Fruit fly (Drosophila melanogaster): Measurements from ENCODE around the gene CG13689.

Gene CG13689

DNA sequence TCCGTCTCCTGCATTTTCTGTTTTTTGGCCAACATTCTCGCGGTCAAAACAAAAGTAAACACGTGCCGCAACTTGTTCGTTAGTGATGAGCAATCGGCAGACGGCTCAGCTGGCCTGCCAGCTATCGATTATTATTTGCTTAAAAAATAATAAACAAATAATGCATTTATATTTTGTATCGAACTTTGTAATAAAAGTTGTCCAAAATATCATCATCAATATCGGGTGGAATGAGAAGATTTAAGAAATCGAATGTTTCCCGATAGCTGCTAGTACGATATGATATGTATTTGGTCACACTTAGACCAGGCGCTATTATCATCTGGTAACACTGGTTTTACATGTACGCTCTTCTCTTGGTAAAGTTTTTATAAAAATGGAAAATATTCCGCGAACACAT is 34.6 kb upstream of the CG13689 start, which contains the start of the genes Nle and Sf3b1 (continued):
- TF ChIP-seq rib (GFP tag; IDR thresholded peaks at IDR 0.05) (no peak), CG32532 (GFP tag; IDR thresholded peaks at IDR 0.05) (peak; percentile 68), wek (GFP tag; optimal IDR thresholded peaks at IDR 0.05) (no peak), chn (GFP tag; optimal IDR thresholded peaks at IDR 0.05) (peak; percentile 47), CG15269 (tag; optimal IDR thresholded peaks at IDR 0.05) (no peak), CG31365 (tag; optimal IDR thresholded peaks at IDR 0.05) (no peak), CG18011 (GFP tag; optimal IDR thresholded peaks at IDR 0.05) (peak; percentile 53), pnt (GFP tag; optimal IDR thresholded peaks at IDR 0.05) (peak; percentile 13), slou (GFP tag; optimal IDR thresholded peaks at IDR 0.05) (no peak), CG2875 (GFP tag; optimal IDR thresholded peaks at IDR 0.05) (no peak), CG5180 (GFP tag; optimal IDR thresholded peaks at IDR 0.05) (peak; percentile 99), Xbp1 (GFP tag; optimal IDR thresholded peaks at IDR 0.05) (peak; percentile 74), nau (GFP tag; optimal IDR thresholded peaks at IDR 0.05) (no peak), CG4424 (GFP tag; optimal IDR thresholded peaks at IDR 0.05) (peak; percentile 54), CG17186 (GFP tag; optimal IDR thresholded peaks at IDR 0.05) (peak; percentile 54), TFAM (GFP tag; optimal IDR thresholded peaks at IDR 0.05) (no peak), Dbx (GFP tag; IDR thresholded peaks at IDR 0.05) (no peak), klu (GFP tag; IDR thresholded peaks at IDR 0.05) (peak; percentile 15; the same call in 1 of the 2 replicates), crp (GFP tag; optimal IDR thresholded peaks at IDR 0.05) (peak; percentile 11 to 81), exex (tag; optimal IDR thresholded peaks at IDR 0.05) (no peak), org-1 (GFP tag; optimal IDR thresholded peaks at IDR 0.05) (no peak), CG9876 (GFP tag; optimal IDR thresholded peaks at IDR 0.05) (no peak), CG9932 (GFP tag; IDR thresholded peaks at IDR 0.05) (peak; percentile 80), usp (GFP tag; optimal IDR thresholded peaks at IDR 0.05) (no peak), CG2120 (GFP tag; optimal IDR thresholded peaks at IDR 0.05) (peak; percentile 80), lmd (GFP tag; IDR thresholded peaks at IDR 0.05) (peak; percentile 6; the same call in 1 of the 2 replicates), D19B (GFP tag; optimal IDR thresholded peaks at IDR 0.05) (no peak), Dll (GFP tag; IDR thresholded peaks at IDR 0.05; ENCODE audit: partially characterized antibody) (peak; percentile 98), oc (tag; optimal IDR thresholded peaks at IDR 0.05) (no peak), CG42726 (GFP tag; IDR thresholded peaks at IDR 0.05; ENCODE audit: partially characterized antibody) (peak; percentile 89; the same call in 1 of the 2 replicates), CG34224 (GFP tag; IDR thresholded peaks at IDR 0.05; ENCODE audit: partially characterized antibody) (peak; percentile 96), E2f1 (GFP tag; IDR thresholded peaks at IDR 0.05) (no peak), CG11456 (GFP tag; IDR thresholded peaks at IDR 0.05) (no peak), Bteb2 (GFP tag; optimal IDR thresholded peaks at IDR 0.05) (peak; percentile 0), prd (optimal IDR thresholded peaks at IDR 0.05) (no peak), prd (GFP tag; IDR thresholded peaks at IDR 0.05) (peak; percentile 56; the same call in 1 of the 3 replicates), CG8765 (GFP tag; IDR thresholded peaks at IDR 0.05) (no peak), seq (GFP tag; IDR thresholded peaks at IDR 0.05) (no peak), CG12236 (GFP tag; optimal IDR thresholded peaks at IDR 0.05) (peak; percentile 9), CG12104 (GFP tag; optimal IDR thresholded peaks at IDR 0.05) (no peak), Hmx (GFP tag; optimal IDR thresholded peaks at IDR 0.05) (no peak), CG10431 (GFP tag; optimal IDR thresholded peaks at IDR 0.05) (no peak), vfl (GFP tag; optimal IDR thresholded peaks at IDR 0.05) (peak; percentile 67), CG5953 (GFP tag; IDR thresholded peaks at IDR 0.05) (no peak), Kr (GFP tag; optimal IDR thresholded peaks at IDR 0.05) (no peak), bab2 (GFP tag; optimal IDR thresholded peaks at IDR 0.05) (no peak), Hr78 (GFP tag; optimal IDR thresholded peaks at IDR 0.05) (no peak), gro (GFP tag; optimal IDR thresholded peaks at IDR 0.05) (peak; percentile 56), CG8388 (GFP tag; optimal IDR thresholded peaks at IDR 0.05) (no peak), her (GFP tag; optimal IDR thresholded peaks at IDR 0.05) (no peak), CG2129 (GFP tag; IDR thresholded peaks at IDR 0.05; ENCODE audit: partially characterized antibody) (peak; percentile 93)

Measured in whole organism, embryonic.